Worm (Caenorhabditis elegans) whole organism, young adult: ENCODE measurements around the gene F55D10.4.
A peak's percentile ranks its signal among the peaks of the same experiment; 100 is the strongest.

Experiments
- B0336.3 ChIP-seq: fragments of 200-800 bp; sonication (Bioruptor generic); IDR thresholded peaks from 2 replicates; pipeline ENCODE4 v1.3.6; 2022; ENCODE audit warnings: missing genetic modification characterization, missing compliant biosample characterization
- C17E4.6 ChIP-seq: fragments of 200-800 bp; sonication (Bioruptor generic); IDR thresholded peaks from 2 replicates; pipeline ENCODE4 v1.3.6; 2022; ENCODE audit warnings: missing genetic modification reagents, missing genetic modification characterization, missing compliant biosample characterization
- D2030.7 ChIP-seq: fragments of 200-800 bp; sonication (Bioruptor generic); IDR thresholded peaks from 2 replicates; pipeline ENCODE4 v1.3.6; 2022; ENCODE audit warnings: missing genetic modification reagents, missing genetic modification characterization, missing compliant biosample characterization
- F10E7.11 ChIP-seq: sonication (generic microtip); optimal IDR thresholded peaks from 2 replicates; lab custom pipeline; 2017; ENCODE audit warnings: mild to moderate bottlenecking, missing genetic modification characterization, moderate library complexity, missing compliant biosample characterization
- F23B12.7 ChIP-seq: sonication (generic microtip); optimal IDR thresholded peaks from 2 replicates; lab custom pipeline; 2017; ENCODE audit warnings: missing genetic modification characterization, mild to moderate bottlenecking, missing compliant biosample characterization, antibody characterized with exemption, moderate library complexity; ENCODE audit not compliant: insufficient read depth
- K11D2.4 ChIP-seq: fragments of 200-800 bp; sonication (Bioruptor generic); IDR thresholded peaks from 2 replicates; pipeline ENCODE4 v1.3.6; 2022; ENCODE audit warnings: missing genetic modification reagents, missing genetic modification characterization, missing compliant biosample characterization
- T07F8.4 ChIP-seq: sonication (generic microtip); optimal IDR thresholded peaks from 2 replicates; lab custom pipeline; 2016; ENCODE audit warnings: mild to moderate bottlenecking, missing genetic modification characterization, moderate library complexity, missing compliant biosample characterization
- Y56A3A.18 ChIP-seq: fragments of 200-800 bp; sonication (Bioruptor generic); IDR thresholded peaks from 2 replicates; pipeline ENCODE4 v1.3.6; 2022; ENCODE audit warnings: missing genetic modification reagents, missing genetic modification characterization, missing compliant biosample characterization
- Y79H2A.3 ChIP-seq: fragments of 200-800 bp; sonication (Bioruptor generic); conservative IDR thresholded peaks from 2 replicates; pipeline ENCODE4 v1.3.6; 2022; ENCODE audit warnings: missing genetic modification reagents, missing genetic modification characterization, missing compliant biosample characterization
- ZK185.1 ChIP-seq: sonication (generic microtip); optimal IDR thresholded peaks from 2 replicates; lab custom pipeline; 2016; ENCODE audit warnings: mild to moderate bottlenecking, missing genetic modification characterization, missing compliant biosample characterization; ENCODE audit not compliant: poor library complexity, severe bottlenecking
- aptf-3 ChIP-seq: fragments of 200-800 bp; sonication (Bioruptor generic); IDR thresholded peaks from 2 replicates; pipeline ENCODE4 v1.3.6; 2022; ENCODE audit warnings: missing genetic modification characterization, missing compliant biosample characterization
- attf-3 ChIP-seq: fragments of 200-800 bp; sonication (Bioruptor generic); conservative IDR thresholded peaks from 2 replicates; pipeline ENCODE4 v1.3.6; 2022; ENCODE audit warnings: missing genetic modification reagents, missing genetic modification characterization, missing compliant biosample characterization
- attf-6 ChIP-seq: fragments of 200-800 bp; sonication (Bioruptor generic); IDR thresholded peaks from 2 replicates; pipeline ENCODE4 v1.3.6; 2022; ENCODE audit warnings: missing genetic modification reagents, missing genetic modification characterization, missing compliant biosample characterization
- bed-1 ChIP-seq: fragments of 200-800 bp; sonication (Bioruptor generic); IDR thresholded peaks from 2 replicates; pipeline ENCODE4 v1.3.6; 2022; ENCODE audit warnings: missing genetic modification reagents, missing genetic modification characterization, missing compliant biosample characterization
- bed-2 ChIP-seq: fragments of 200-800 bp; sonication (Bioruptor generic); IDR thresholded peaks from 2 replicates; pipeline ENCODE4 v1.3.6; 2022; ENCODE audit warnings: missing genetic modification reagents, missing genetic modification characterization, missing compliant biosample characterization
- cebp-1 ChIP-seq, 2 experiments: fragments of 200-800 bp in 1 of 2; sonication (Bioruptor generic) in 1 of 2; sonication (generic microtip) in 1 of 2; IDR thresholded peaks in 1 of 2; optimal IDR thresholded peaks in 1 of 2; 2 replicates each; pipeline versions ENCODE4 v1.3.6 to Lab custom; 2017 to 2022; ENCODE audit warnings: missing compliant biosample characterization in 2 of 2, missing genetic modification characterization in 2 of 2, mild to moderate bottlenecking in 1 of 2, missing genetic modification reagents in 1 of 2, moderate library complexity in 1 of 2
- ceh-100 ChIP-seq: fragments of 200-800 bp; sonication (Bioruptor generic); IDR thresholded peaks from 2 replicates; pipeline ENCODE4 v1.3.6; 2022; ENCODE audit warnings: missing genetic modification reagents, missing genetic modification characterization, missing compliant biosample characterization
- ceh-58 ChIP-seq: fragments of 200-800 bp; sonication (Bioruptor generic); IDR thresholded peaks from 2 replicates; pipeline ENCODE4 v1.3.6; 2022; ENCODE audit warnings: missing genetic modification characterization, missing compliant biosample characterization
- dox-1 ChIP-seq: fragments of 200-800 bp; sonication (Bioruptor generic); IDR thresholded peaks from 2 replicates; pipeline ENCODE4 v1.3.6; 2022; ENCODE audit warnings: missing genetic modification reagents, missing genetic modification characterization, missing compliant biosample characterization
- egl-44 ChIP-seq: fragments of 200-800 bp; sonication (Bioruptor generic); IDR thresholded peaks from 2 replicates; pipeline ENCODE4 v1.3.6; 2022; ENCODE audit warnings: missing genetic modification reagents, missing genetic modification characterization, missing compliant biosample characterization
- ets-4 ChIP-seq: fragments of 200-800 bp; sonication (Bioruptor generic); optimal IDR thresholded peaks from 2 replicates; lab custom pipeline; 2018; ENCODE audit warnings: mild to moderate bottlenecking, missing genetic modification characterization, missing compliant biosample characterization
- hmg-1.2 ChIP-seq: fragments of 200-800 bp; sonication (Bioruptor generic); IDR thresholded peaks from 2 replicates; pipeline ENCODE4 v1.3.6; 2022; ENCODE audit warnings: missing genetic modification reagents, missing genetic modification characterization, missing compliant biosample characterization
- hmg-20 ChIP-seq: fragments of 200-800 bp; sonication (Bioruptor generic); IDR thresholded peaks from 2 replicates; pipeline ENCODE4 v1.3.6; 2022; ENCODE audit warnings: missing genetic modification reagents, missing genetic modification characterization, missing compliant biosample characterization
- hrde-1 ChIP-seq: sonication (generic microtip); optimal IDR thresholded peaks from 2 replicates; lab custom pipeline; 2016; ENCODE audit warnings: missing genetic modification characterization, mild to moderate bottlenecking, missing compliant biosample characterization, moderate library complexity, missing genotype, missing genetic modification reagents, borderline replicate concordance
- hsf-1 ChIP-seq: fragments of 200-800 bp; sonication (Bioruptor generic); IDR thresholded peaks from 2 replicates; pipeline ENCODE4 v1.3.6; 2022; ENCODE audit warnings: missing genetic modification reagents, missing genetic modification characterization, missing compliant biosample characterization
- let-607 ChIP-seq, 2 experiments: fragments of 200-800 bp in 1 of 2; sonication (Bioruptor generic) in 1 of 2; sonication (generic microtip) in 1 of 2; optimal IDR thresholded peaks; 2 replicates each; lab custom pipeline; 2016 to 2018; ENCODE audit warnings: mild to moderate bottlenecking in 2 of 2, missing compliant biosample characterization in 2 of 2, missing genetic modification characterization in 2 of 2, moderate library complexity in 2 of 2, missing genotype in 1 of 2
- lin-35 ChIP-seq, 3 experiments: fragments of 150-350 bp in 2 of 3; sonication (generic microtip) in 1 of 3; optimal IDR thresholded peaks; 2 replicates each; lab custom pipeline; 2014 to 2018; ENCODE audit warnings: missing biosample characterization in 3 of 3, missing genetic modification characterization in 3 of 3, missing genetic modification reagents in 3 of 3
- lir-1 ChIP-seq: fragments of 200-800 bp; sonication (Bioruptor generic); conservative IDR thresholded peaks from 2 replicates; pipeline ENCODE4 v1.3.6; 2022; ENCODE audit warnings: missing genetic modification reagents, missing genetic modification characterization, missing compliant biosample characterization
- lsl-1 ChIP-seq: fragments of 200-800 bp; sonication (Bioruptor generic); optimal IDR thresholded peaks from 2 replicates; lab custom pipeline; 2018; ENCODE audit warnings: mild to moderate bottlenecking, missing genetic modification characterization, moderate library complexity, missing compliant biosample characterization
- madf-10 ChIP-seq: sonication (generic microtip); optimal IDR thresholded peaks from 2 replicates; lab custom pipeline; 2016; ENCODE audit warnings: mild to moderate bottlenecking, missing genetic modification characterization, missing compliant biosample characterization
- madf-3 ChIP-seq: fragments of 200-800 bp; sonication (Bioruptor generic); IDR thresholded peaks from 2 replicates; pipeline ENCODE4 v1.3.6; 2022; ENCODE audit warnings: missing genetic modification reagents, missing genetic modification characterization, missing compliant biosample characterization
- madf-6 ChIP-seq: fragments of 200-800 bp; sonication (Bioruptor generic); IDR thresholded peaks from 2 replicates; pipeline ENCODE4 v1.3.6; 2022; ENCODE audit warnings: missing genetic modification reagents, missing genetic modification characterization, missing compliant biosample characterization
- mcd-1 ChIP-seq: fragments of 200-800 bp; sonication (Bioruptor generic); IDR thresholded peaks from 2 replicates; pipeline ENCODE4 v1.3.6; 2022; ENCODE audit warnings: missing genetic modification reagents, missing genetic modification characterization, missing compliant biosample characterization
- mes-4 ChIP-seq: sonication (generic microtip); optimal IDR thresholded peaks from 2 replicates; lab custom pipeline; 2016; ENCODE audit warnings: missing genotype, missing genetic modification characterization, missing compliant biosample characterization
- nfya-2 ChIP-seq: fragments of 200-800 bp; sonication (Bioruptor generic); IDR thresholded peaks from 2 replicates; pipeline ENCODE4 v1.3.6; 2022; ENCODE audit warnings: missing genetic modification reagents, missing genetic modification characterization, missing compliant biosample characterization
- nhr-80 ChIP-seq: sonication (generic microtip); optimal IDR thresholded peaks from 2 replicates; lab custom pipeline; 2016; ENCODE audit warnings: missing genetic modification characterization, missing compliant biosample characterization
- sea-2 ChIP-seq: fragments of 200-800 bp; sonication (Bioruptor generic); IDR thresholded peaks from 2 replicates; pipeline ENCODE4 v1.3.6; 2022; ENCODE audit warnings: missing genetic modification characterization, missing compliant biosample characterization
- snpc-1.1 ChIP-seq: sonication (generic microtip); optimal IDR thresholded peaks from 2 replicates; lab custom pipeline; 2017; ENCODE audit warnings: missing genetic modification characterization, mild to moderate bottlenecking, missing compliant biosample characterization, antibody characterized with exemption, moderate library complexity, missing genotype, missing genetic modification reagents; ENCODE audit not compliant: insufficient read depth
- snpc-3.4 ChIP-seq: sonication (generic microtip); optimal IDR thresholded peaks from 2 replicates; lab custom pipeline; 2017; ENCODE audit warnings: missing genetic modification characterization, mild to moderate bottlenecking, missing compliant biosample characterization, antibody characterized with exemption, moderate library complexity, missing genotype, missing genetic modification reagents
- snpc-4 ChIP-seq, 5 experiments: fragments of 150-350 bp in 1 of 5; sonication (generic microtip) in 4 of 5; optimal IDR thresholded peaks; 2 replicates each; lab custom pipeline; 2014 to 2018; ENCODE audit warnings: missing genetic modification characterization in 5 of 5, missing biosample characterization in 3 of 5, antibody characterized with exemption in 2 of 5, mild to moderate bottlenecking in 2 of 5, missing compliant biosample characterization in 2 of 5, missing genotype in 2 of 5, moderate library complexity in 2 of 5, missing genetic modification reagents in 1 of 5
- tbp1 ChIP-seq: fragments of 200-800 bp; sonication (Bioruptor generic); optimal IDR thresholded peaks from 2 replicates; lab custom pipeline; 2018; ENCODE audit warnings: mild to moderate bottlenecking, missing genetic modification characterization, missing compliant biosample characterization
- xnd-1 ChIP-seq: sonication (generic microtip); optimal IDR thresholded peaks from 2 replicates; lab custom pipeline; 2016; ENCODE audit warnings: missing genotype, missing genetic modification reagents, missing genetic modification characterization, missing compliant biosample characterization
- zfh-2 ChIP-seq: fragments of 200-800 bp; sonication (Bioruptor generic); conservative IDR thresholded peaks from 2 replicates; pipeline ENCODE4 v1.3.6; 2022; ENCODE audit warnings: missing genetic modification reagents, missing genetic modification characterization, missing compliant biosample characterization
- ztf-28 ChIP-seq: fragments of 200-800 bp; sonication (Bioruptor generic); IDR thresholded peaks from 2 replicates; pipeline ENCODE4 v1.3.6; 2022; ENCODE audit warnings: missing genetic modification reagents, missing genetic modification characterization, missing compliant biosample characterization

Gene F55D10.4

ce11 chrX:4711698-4712329 lies 8.6 kb downstream of the F55D10.4 start, which contains the start of the genes dnj-14 and glit-1 (continued):
- no peak for TF ChIP-seq attf-6 (GFP tag; lab: Robert Waterston, UW)
- TF ChIP-seq ZK185.1, result peak; percentile 53
- TF ChIP-seq ceh-58, result no peak
- no peak for TF ChIP-seq snpc-1.1 (tag; lab: Kevin White, UChicago)
- TF ChIP-seq C17E4.6 (GFP tag; lab: Robert Waterston, UW), result no peak
- TF ChIP-seq nfya-2 (GFP tag; lab: Robert Waterston, UW), result no peak
- peak in 1 of 3 experiments; percentile 58 for TF ChIP-seq lin-35 (GFP tag; optimal IDR thresholded peaks at IDR 0.05; lab: Kevin White, UChicago)
- peak; percentile 62; the same call in 1 of the 2 replicates for TF ChIP-seq K11D2.4
- no peak for TF ChIP-seq aptf-3 (GFP tag; lab: Robert Waterston, UW)
- no peak for TF ChIP-seq sea-2 (GFP tag; lab: Robert Waterston, UW)
- TF ChIP-seq ceh-100 (GFP tag; lab: Robert Waterston, UW), result no peak
- TF ChIP-seq T07F8.4, result no peak
- TF ChIP-seq F23B12.7 (tag; lab: Kevin White, UChicago), result peak; percentile 78
- TF ChIP-seq bed-1, result no peak
- no peak for TF ChIP-seq snpc-4 (GFP tag; optimal IDR thresholded peaks at IDR 0.05; lab: Kevin White, UChicago)
- peak in 3 of 4 experiments; percentile 49 to 70 (median 53) for TF ChIP-seq snpc-4 (tag; optimal IDR thresholded peaks at IDR 0.05; lab: Kevin White, UChicago)
- peak; percentile 36; the same call in 1 of the 2 replicates for TF ChIP-seq lir-1 (GFP tag; lab: Robert Waterston, UW)
- 0 out of 2 replicates have a peak, but pooled peaks have one; percentile 11 for TF ChIP-seq attf-3 (GFP tag; lab: Robert Waterston, UW)
- no peak for TF ChIP-seq madf-6 (GFP tag; lab: Robert Waterston, UW)
- TF ChIP-seq hsf-1 (GFP tag; lab: Robert Waterston, UW), result no peak
- TF ChIP-seq bed-2 (GFP tag; lab: Robert Waterston, UW), result peak; percentile 12; the same call in 1 of the 2 replicates
- peak; percentile 28 for TF ChIP-seq lsl-1 (GFP tag; lab: Kevin White, UChicago)
- peak; percentile 96 for TF ChIP-seq zfh-2
- no peak for TF ChIP-seq D2030.7 (GFP tag; lab: Robert Waterston, UW)
- no peak for TF ChIP-seq hrde-1
- TF ChIP-seq snpc-3.4 (tag; lab: Kevin White, UChicago), result no peak
- TF ChIP-seq madf-10, result peak; percentile 84
- TF ChIP-seq madf-3, result no peak
- TF ChIP-seq mes-4, result no peak
- TF ChIP-seq hmg-1.2 (GFP tag; lab: Robert Waterston, UW), result peak; percentile 71
- no peak for TF ChIP-seq F10E7.11 (tag; lab: Kevin White, UChicago)
- TF ChIP-seq Y79H2A.3 (GFP tag; lab: Robert Waterston, UW), result no peak
- peak; percentile 77 for TF ChIP-seq B0336.3 (GFP tag; lab: Robert Waterston, UW)
- 0 out of 2 replicates have a peak, but pooled peaks have one; percentile 45 for TF ChIP-seq hmg-20 (GFP tag; lab: Robert Waterston, UW)

ce11 chrX:4706755-4707226 lies 13.7 kb downstream of the F55D10.4 start, which contains the start of gene dhhc-10:
TSS of gene dhhc-10 (plus strand) at chrX:4707176.
- TF ChIP-seq attf-6 (GFP tag; lab: Robert Waterston, UW) (no peak), lin-35 (GFP tag; optimal IDR thresholded peaks at IDR 0.05; lab: Kevin White, UChicago) (peak in 1 of 3 experiments; percentile 21), ets-4 (peak; percentile 77), xnd-1 (tag; lab: Kevin White, UChicago) (no peak), let-607 (tag; optimal IDR thresholded peaks at IDR 0.05; lab: Kevin White, UChicago) (peak; percentile 88 to 91), zfh-2 (no peak), snpc-4 (GFP tag; optimal IDR thresholded peaks at IDR 0.05; lab: Kevin White, UChicago) (no peak), snpc-4 (tag; optimal IDR thresholded peaks at IDR 0.05; lab: Kevin White, UChicago) (peak in 2 of 4 experiments; percentile 2 to 8), tbp1 (GFP tag; lab: Kevin White, UChicago) (peak; percentile 7), cebp-1 (GFP tag; IDR thresholded peaks at IDR 0.05; lab: Robert Waterston, UW) (no peak), cebp-1 (tag; optimal IDR thresholded peaks at IDR 0.05; lab: Kevin White, UChicago) (peak; percentile 59), ztf-28 (no peak), hmg-20 (GFP tag; lab: Robert Waterston, UW) (no peak), egl-44 (no peak), mcd-1 (GFP tag; lab: Robert Waterston, UW) (peak; percentile 29; the same call in 1 of the 2 replicates), nhr-80 (tag; lab: Kevin White, UChicago) (peak; percentile 97), Y56A3A.18 (GFP tag; lab: Robert Waterston, UW) (no peak), ZK185.1 (peak; percentile 45), dox-1 (peak; percentile 71)
